Worm (Caenorhabditis elegans) whole organism, late embryonic: ENCODE data around the gene cyp-34A10.

ENCODE experiments used
- C38D4.7 ChIP-seq: fragments of 200-800 bp; sonication (Bioruptor generic); optimal IDR thresholded peaks from 2 replicates; lab custom pipeline; 2018; ENCODE audit warnings: mild to moderate bottlenecking, missing genetic modification characterization, moderate library complexity, missing compliant biosample characterization
- K02D7.2 ChIP-seq: sonication (generic microtip); optimal IDR thresholded peaks from 2 replicates; lab custom pipeline; 2017; ENCODE audit warnings: mild to moderate bottlenecking, missing genetic modification characterization, missing compliant biosample characterization
- dve-1 ChIP-seq: sonication (generic microtip); optimal IDR thresholded peaks from 2 replicates; lab custom pipeline; 2017; ENCODE audit warnings: antibody characterized with exemption, mild to moderate bottlenecking, missing genetic modification characterization, missing compliant biosample characterization
- eyg-1 ChIP-seq: sonication (generic microtip); optimal IDR thresholded peaks from 2 replicates; lab custom pipeline; 2016; ENCODE audit warnings: missing genotype, missing genetic modification characterization, missing compliant biosample characterization
- lin-11 ChIP-seq: fragments of 200-800 bp; sonication (Bioruptor generic); optimal IDR thresholded peaks from 2 replicates; lab custom pipeline; 2018; ENCODE audit warnings: mild to moderate bottlenecking, missing genetic modification characterization, missing compliant biosample characterization
- nhr-232 ChIP-seq: sonication (generic microtip); optimal IDR thresholded peaks from 2 replicates; lab custom pipeline; 2016; ENCODE audit warnings: missing genetic modification characterization, missing compliant biosample characterization
- sdc-2 ChIP-seq: sonication (generic microtip); optimal IDR thresholded peaks from 2 replicates; lab custom pipeline; 2016; ENCODE audit warnings: missing genotype, missing genetic modification characterization, missing compliant biosample characterization

- TF ChIP-seq sdc-2 (tag; lab: Kevin White, UChicago) (no peak), C38D4.7 (GFP tag; lab: Kevin White, UChicago) (no peak), K02D7.2 (tag; lab: Kevin White, UChicago) (no peak), eyg-1 (no peak), dve-1 (tag; lab: Kevin White, UChicago) (no peak), nhr-232 (tag; lab: Kevin White, UChicago) (no peak), lin-11 (no peak)
Observed at ce11 chrV:3927522-3927921, 45.3 kb downstream of the cyp-34A10 start.
